Fruit fly (Drosophila melanogaster) whole organism, embryonic: Measurements from ENCODE around the gene Ptx1.

Experiments used
- CG15696 ChIP-seq: fragments of 200-800 bp; sonication (Bioruptor generic); optimal IDR thresholded peaks from 2 replicates; lab custom pipeline; 2019; ENCODE audit warnings: missing biosample characterization, mild to moderate bottlenecking, missing genetic modification characterization, moderate library complexity
- CG1603 ChIP-seq: fragments of 200-800 bp; sonication (Bioruptor generic); optimal IDR thresholded peaks from 2 replicates; lab custom pipeline; 2019; ENCODE audit warnings: missing biosample characterization, mild to moderate bottlenecking, missing genetic modification characterization, moderate library complexity
- CG1832 ChIP-seq: fragments of 200-800 bp; sonication (Bioruptor generic); optimal IDR thresholded peaks from 2 replicates; lab custom pipeline; 2017; ENCODE audit warnings: missing biosample characterization, mild to moderate bottlenecking, missing genetic modification characterization, inconsistent platforms
- CG2199 ChIP-seq: fragments of 200-800 bp; sonication (Bioruptor generic); IDR thresholded peaks from 3 replicates; pipeline ENCODE4 v1.3.6; 2022; ENCODE audit warnings: missing biosample characterization, missing genetic modification characterization
- CG30020 ChIP-seq: fragments of 200-800 bp; optimal IDR thresholded peaks from 2 replicates; lab custom pipeline; 2019; ENCODE audit warnings: missing biosample characterization, mild to moderate bottlenecking, missing genetic modification characterization, moderate library complexity
- CG32767 ChIP-seq: fragments of 200-800 bp; sonication (Bioruptor generic); IDR thresholded peaks from 2 replicates; pipeline ENCODE4 v1.3.6; 2022; ENCODE audit warnings: missing biosample characterization, missing genetic modification characterization
- CG34224 ChIP-seq: fragments of 200-800 bp; sonication (Bioruptor generic); IDR thresholded peaks from 3 replicates; pipeline ENCODE4 v1.3.6; 2022; ENCODE audit warnings: missing biosample characterization, missing genetic modification characterization; ENCODE audit not compliant: partially characterized antibody
- CG34422 ChIP-seq: fragments of 200-800 bp; sonication (Bioruptor generic); IDR thresholded peaks from 3 replicates; pipeline ENCODE4 v1.3.6; 2022; ENCODE audit warnings: missing biosample characterization, missing genetic modification characterization
- CG6765 ChIP-seq: fragments of 200-800 bp; sonication (Bioruptor generic); optimal IDR thresholded peaks from 3 replicates; lab custom pipeline; 2017; ENCODE audit warnings: missing biosample characterization, mild to moderate bottlenecking, missing genetic modification characterization
- CG6854 ChIP-seq: fragments of 200-800 bp; sonication (Bioruptor generic); optimal IDR thresholded peaks from 3 replicates; lab custom pipeline; 2017; ENCODE audit warnings: missing biosample characterization, mild to moderate bottlenecking, missing genetic modification characterization
- CG7963 ChIP-seq: fragments of 200-800 bp; sonication (Bioruptor generic); IDR thresholded peaks from 3 replicates; pipeline ENCODE4 v1.3.6; 2022; ENCODE audit warnings: missing biosample characterization, missing genetic modification characterization; ENCODE audit not compliant: partially characterized antibody
- CG9817 ChIP-seq: fragments of 200-800 bp; sonication (Bioruptor generic); optimal IDR thresholded peaks from 2 replicates; lab custom pipeline; 2018; ENCODE audit warnings: missing biosample characterization, mild to moderate bottlenecking, missing genetic modification characterization, moderate library complexity
- D ChIP-seq, 2 experiments: fragments of 200-800 bp in 1 of 2; fragments of >200 bp in 1 of 2; sonication (Bioruptor generic) in 1 of 2; optimal IDR thresholded peaks; 2 replicates in 1 of 2; 3 replicates in 1 of 2; lab custom pipeline; 2017; ENCODE audit warnings: mild to moderate bottlenecking in 1 of 2, missing biosample characterization in 1 of 2, missing genetic modification characterization in 1 of 2, missing genetic modification reagents in 1 of 2
- Kr ChIP-seq: fragments of 200-800 bp; sonication (Bioruptor generic); optimal IDR thresholded peaks from 2 replicates; lab custom pipeline; 2017; ENCODE audit warnings: missing biosample characterization, mild to moderate bottlenecking, missing genetic modification characterization
- MTF-1 ChIP-seq: fragments of 200-800 bp; sonication (Bioruptor generic); optimal IDR thresholded peaks from 2 replicates; lab custom pipeline; 2018; ENCODE audit warnings: missing biosample characterization, mild to moderate bottlenecking, missing genetic modification characterization, borderline replicate concordance
- Max ChIP-seq: fragments of 200-800 bp; sonication (Bioruptor generic); optimal IDR thresholded peaks from 2 replicates; lab custom pipeline; 2016; ENCODE audit warnings: missing biosample characterization, mild to moderate bottlenecking, missing genetic modification characterization
- Med ChIP-seq: fragments of 200-800 bp; sonication (Bioruptor generic); peaks from one replicate; lab custom pipeline; 2016; ENCODE audit warnings: missing biosample characterization, missing genetic modification characterization, mild to moderate bottlenecking, inconsistent platforms, moderate library complexity
- NC2β ChIP-seq: fragments of 200-800 bp; sonication (Bioruptor generic); optimal IDR thresholded peaks from 2 replicates; lab custom pipeline; 2016; ENCODE audit warnings: missing biosample characterization, missing genetic modification characterization
- Nf-YB ChIP-seq: fragments of 200-800 bp; sonication (Bioruptor generic); optimal IDR thresholded peaks from 3 replicates; lab custom pipeline; 2019; ENCODE audit warnings: missing biosample characterization, mild to moderate bottlenecking, missing genetic modification characterization, moderate library complexity
- Nf-YC ChIP-seq: fragments of 200-800 bp; optimal IDR thresholded peaks from 3 replicates; lab custom pipeline; 2019; ENCODE audit warnings: missing biosample characterization, mild to moderate bottlenecking, missing genetic modification characterization, moderate library complexity
- Oaz ChIP-seq: fragments of 200-800 bp; sonication (Bioruptor generic); IDR thresholded peaks from 2 replicates; pipeline ENCODE4 v1.3.6; 2022; ENCODE audit warnings: missing biosample characterization, missing genetic modification characterization
- Optix ChIP-seq: fragments of 200-800 bp; sonication (Bioruptor generic); IDR thresholded peaks from 3 replicates; pipeline ENCODE4 v1.3.6; 2022; ENCODE audit warnings: missing biosample characterization, missing genetic modification characterization
- Pdp1 ChIP-seq, 2 experiments: fragments of 200-800 bp; sonication (Bioruptor generic); optimal IDR thresholded peaks; 3 replicates each; lab custom pipeline; 2016; ENCODE audit warnings: missing biosample characterization in 2 of 2, missing genetic modification characterization in 2 of 2, mild to moderate bottlenecking in 1 of 2, moderate library complexity in 1 of 2
- Ptx1 ChIP-seq: fragments of 200-800 bp; sonication (Bioruptor generic); IDR thresholded peaks from 2 replicates; pipeline ENCODE4 v1.3.6; 2022; ENCODE audit warnings: missing biosample characterization, missing genetic modification characterization
- YL-1 ChIP-seq: fragments of 200-800 bp; sonication (Bioruptor generic); optimal IDR thresholded peaks from 3 replicates; lab custom pipeline; 2017; ENCODE audit warnings: missing biosample characterization, mild to moderate bottlenecking, missing genetic modification characterization
- abd-A ChIP-seq: fragments of 200-800 bp; sonication (Bioruptor generic); optimal IDR thresholded peaks from 3 replicates; lab custom pipeline; 2019; ENCODE audit warnings: missing biosample characterization, mild to moderate bottlenecking, missing genetic modification characterization, moderate library complexity
- crc ChIP-seq: fragments of 200-800 bp; sonication (Bioruptor generic); optimal IDR thresholded peaks from 2 replicates; lab custom pipeline; 2016; ENCODE audit warnings: missing biosample characterization, missing genetic modification characterization
- croc ChIP-seq: fragments of 200-800 bp; sonication (Bioruptor generic); conservative IDR thresholded peaks from 3 replicates; pipeline ENCODE4 v1.3.6; 2022; ENCODE audit warnings: missing biosample characterization, missing genetic modification characterization
- crol ChIP-seq: fragments of 200-800 bp; sonication (Bioruptor generic); IDR thresholded peaks from 2 replicates; pipeline ENCODE4 v1.3.6; 2022; ENCODE audit warnings: missing biosample characterization, missing genetic modification characterization
- crp ChIP-seq, 2 experiments: fragments of 200-800 bp; sonication (Bioruptor generic); optimal IDR thresholded peaks; 2 replicates in 1 of 2; 3 replicates in 1 of 2; lab custom pipeline; 2017; ENCODE audit warnings: missing biosample characterization in 2 of 2, missing genetic modification characterization in 2 of 2, mild to moderate bottlenecking in 1 of 2, moderate library complexity in 1 of 2
- ewg ChIP-seq: fragments of 200-800 bp; sonication (Bioruptor generic); optimal IDR thresholded peaks from 3 replicates; lab custom pipeline; 2017; ENCODE audit warnings: mild to moderate bottlenecking, missing biosample characterization, missing genetic modification reagents, missing genetic modification characterization
- gem ChIP-seq: fragments of 200-800 bp; sonication (Bioruptor generic); optimal IDR thresholded peaks from 2 replicates; lab custom pipeline; 2019; ENCODE audit warnings: missing biosample characterization, mild to moderate bottlenecking, missing genetic modification characterization, moderate library complexity
- grn ChIP-seq: fragments of 200-800 bp; sonication (Bioruptor generic); optimal IDR thresholded peaks from 3 replicates; lab custom pipeline; 2017; ENCODE audit warnings: missing biosample characterization, missing genetic modification characterization
- gsb-n ChIP-seq: fragments of 200-800 bp; sonication (Bioruptor generic); optimal IDR thresholded peaks from 3 replicates; lab custom pipeline; 2018; ENCODE audit warnings: missing biosample characterization, mild to moderate bottlenecking, missing genetic modification characterization
- kni ChIP-seq: fragments of 200-800 bp; sonication (Bioruptor generic); optimal IDR thresholded peaks from 3 replicates; lab custom pipeline; 2017; ENCODE audit warnings: mild to moderate bottlenecking, missing biosample characterization, missing genetic modification reagents, missing genetic modification characterization
- lab ChIP-seq: fragments of 200-800 bp; sonication (Bioruptor generic); optimal IDR thresholded peaks from 3 replicates; lab custom pipeline; 2017; ENCODE audit warnings: missing biosample characterization, missing genetic modification characterization, mild to moderate bottlenecking, moderate library complexity, missing genetic modification reagents
- mirr ChIP-seq: fragments of 200-800 bp; sonication (Bioruptor generic); optimal IDR thresholded peaks from 3 replicates; lab custom pipeline; 2018; ENCODE audit warnings: missing biosample characterization, mild to moderate bottlenecking, missing genetic modification characterization
- oc ChIP-seq: fragments of 200-800 bp; sonication (Bioruptor generic); optimal IDR thresholded peaks from 2 replicates; lab custom pipeline; 2018; ENCODE audit warnings: missing biosample characterization, mild to moderate bottlenecking, missing genetic modification characterization, moderate library complexity
- pho ChIP-seq: fragments of 200-800 bp; sonication (Bioruptor generic); optimal IDR thresholded peaks from 2 replicates; lab custom pipeline; 2016; ENCODE audit warnings: missing biosample characterization, missing genetic modification characterization
- pros ChIP-seq: fragments of 200-800 bp; sonication (Bioruptor generic); optimal IDR thresholded peaks from 3 replicates; lab custom pipeline; 2019; ENCODE audit warnings: missing biosample characterization, mild to moderate bottlenecking, missing genetic modification characterization, moderate library complexity
- ro ChIP-seq: fragments of 200-800 bp; sonication (Bioruptor generic); IDR thresholded peaks from 2 replicates; pipeline ENCODE4 v1.3.6; 2022; ENCODE audit warnings: missing biosample characterization, missing genetic modification characterization
- tll ChIP-seq, 2 experiments: fragments of 200-800 bp in 1 of 2; fragments of >200 bp in 1 of 2; sonication (Bioruptor generic) in 1 of 2; optimal IDR thresholded peaks; 2 replicates each; lab custom pipeline; 2017 to 2019; ENCODE audit warnings: missing biosample characterization in 2 of 2, missing genetic modification characterization in 2 of 2, mild to moderate bottlenecking in 1 of 2, moderate library complexity in 1 of 2
- vnd ChIP-seq: fragments of 200-800 bp; sonication (Bioruptor generic); IDR thresholded peaks from 3 replicates; pipeline ENCODE4 v1.3.6; 2022; ENCODE audit warnings: missing biosample characterization, missing genetic modification characterization; ENCODE audit not compliant: partially characterized antibody
- wdn ChIP-seq: fragments of 200-800 bp; sonication (Bioruptor generic); IDR thresholded peaks from 2 replicates; pipeline ENCODE4 v1.3.6; 2022; ENCODE audit warnings: missing biosample characterization, missing genetic modification characterization

Gene Ptx1

dm6 chr3R:30925436-30925835 is 12.9 kb downstream of the Ptx1 start:
- no peak for TF ChIP-seq ro
- TF ChIP-seq CG15696 (tag; lab: Kevin White, UChicago) = peak; percentile 1
- TF ChIP-seq Oaz (GFP tag; lab: Robert Waterston, UW) = no peak
- peak; percentile 66 for TF ChIP-seq lab (GFP tag; lab: Kevin White, UChicago)
- peak; percentile 7 for TF ChIP-seq Med (GFP tag; lab: Kevin White, UChicago)
- no peak for TF ChIP-seq MTF-1 (GFP tag; lab: Kevin White, UChicago)
- TF ChIP-seq Max (GFP tag; lab: Kevin White, UChicago) = no peak
- no peak for TF ChIP-seq CG2199
- TF ChIP-seq CG9817 (tag; lab: Kevin White, UChicago) = no peak
- TF ChIP-seq croc = no peak
- no peak for TF ChIP-seq vnd (GFP tag; lab: Robert Waterston, UW)
- TF ChIP-seq wdn (GFP tag; lab: Robert Waterston, UW) = no peak
- no peak for TF ChIP-seq crc (GFP tag; lab: Kevin White, UChicago)
- no peak for TF ChIP-seq CG1603
- peak; percentile 57 for TF ChIP-seq grn (GFP tag; lab: Kevin White, UChicago)
- TF ChIP-seq pho = no peak
- no peak for TF ChIP-seq CG34422 (GFP tag; lab: Robert Waterston, UW)
- TF ChIP-seq CG6854 (GFP tag; lab: Kevin White, UChicago) = no peak

- no peak for TF ChIP-seq croc
- no peak for TF ChIP-seq YL-1 (GFP tag; lab: Kevin White, UChicago)
- no peak for TF ChIP-seq D (optimal IDR thresholded peaks at IDR 0.05; lab: Kevin White, UChicago)
- peak; percentile 8 for TF ChIP-seq D (GFP tag; optimal IDR thresholded peaks at IDR 0.05; lab: Kevin White, UChicago)
- TF ChIP-seq Kr (GFP tag; lab: Kevin White, UChicago) = peak; percentile 34
- TF ChIP-seq Pdp1 (GFP tag; optimal IDR thresholded peaks at IDR 0.05; lab: Kevin White, UChicago) = no peak
- no peak for TF ChIP-seq gem (tag; lab: Kevin White, UChicago)
- TF ChIP-seq CG1832 (GFP tag; lab: Kevin White, UChicago) = no peak
- TF ChIP-seq pros (GFP tag; lab: Kevin White, UChicago) = peak; percentile 83
- no peak for TF ChIP-seq CG34224 (GFP tag; lab: Robert Waterston, UW)
- peak; percentile 50 for TF ChIP-seq gsb-n (tag; lab: Kevin White, UChicago)
- TF ChIP-seq kni (GFP tag; lab: Kevin White, UChicago) = peak; percentile 30
- TF ChIP-seq oc (tag; lab: Kevin White, UChicago) = peak; percentile 77
- TF ChIP-seq CG7963 (GFP tag; lab: Robert Waterston, UW) = no peak
- TF ChIP-seq Optix (GFP tag; lab: Robert Waterston, UW) = no peak
- TF ChIP-seq tll (GFP tag; optimal IDR thresholded peaks at IDR 0.05; lab: Kevin White, UChicago) = peak in 1 of 2 experiments; percentile 63
- TF ChIP-seq CG30020 (tag; lab: Kevin White, UChicago) = no peak
- TF ChIP-seq CG6765 (GFP tag; lab: Kevin White, UChicago) = no peak
Measured at dm6 chr3R:30926033-30926432, 13.5 kb downstream of the Ptx1 start.

dm6 chr3R:30928634-30929033 is 16.1 kb downstream of the Ptx1 start:
- peak; percentile 79 for TF ChIP-seq Nf-YC (tag; lab: Kevin White, UChicago)
- no peak for TF ChIP-seq CG34224 (GFP tag; lab: Robert Waterston, UW)
- TF ChIP-seq crp (GFP tag; optimal IDR thresholded peaks at IDR 0.05; lab: Kevin White, UChicago) = no peak
- peak; percentile 79 for TF ChIP-seq Nf-YB (GFP tag; lab: Kevin White, UChicago)
- peak; percentile 21 for TF ChIP-seq abd-A (tag; lab: Kevin White, UChicago)
- TF ChIP-seq crol (GFP tag; lab: Robert Waterston, UW) = 0 out of 2 replicates have a peak, but pooled peaks have one; percentile 12
- peak; percentile 37 for TF ChIP-seq ewg (GFP tag; lab: Kevin White, UChicago)
- TF ChIP-seq mirr (GFP tag; lab: Kevin White, UChicago) = no peak
- TF ChIP-seq NC2β (GFP tag; lab: Kevin White, UChicago) = no peak
- TF ChIP-seq Ptx1 (GFP tag; lab: Robert Waterston, UW) = no peak
- TF ChIP-seq CG32767 (GFP tag; lab: Robert Waterston, UW) = peak; percentile 43; the same call in 1 of the 2 replicates
- TF ChIP-seq, all 482 proteins: peak for 6
